Worm (Caenorhabditis elegans) whole organism, young adult: ENCODE data around the gene glb-4.
A peak's percentile ranks its signal among the peaks of the same experiment; 100 is the strongest.

Experiments
- B0019.2 ChIP-seq: fragments of 200-800 bp; sonication (Bioruptor generic); conservative IDR thresholded peaks from 2 replicates; pipeline ENCODE4 v1.3.6; 2022; ENCODE audit warnings: missing genetic modification reagents, missing genetic modification characterization, missing compliant biosample characterization
- C17E4.6 ChIP-seq: fragments of 200-800 bp; sonication (Bioruptor generic); IDR thresholded peaks from 2 replicates; pipeline ENCODE4 v1.3.6; 2022; ENCODE audit warnings: missing genetic modification reagents, missing genetic modification characterization, missing compliant biosample characterization
- D2030.7 ChIP-seq: fragments of 200-800 bp; sonication (Bioruptor generic); IDR thresholded peaks from 2 replicates; pipeline ENCODE4 v1.3.6; 2022; ENCODE audit warnings: missing genetic modification reagents, missing genetic modification characterization, missing compliant biosample characterization
- F10E7.11 ChIP-seq: sonication (generic microtip); optimal IDR thresholded peaks from 2 replicates; lab custom pipeline; 2017; ENCODE audit warnings: mild to moderate bottlenecking, missing genetic modification characterization, moderate library complexity, missing compliant biosample characterization
- F22D6.2 ChIP-seq: sonication (generic microtip); optimal IDR thresholded peaks from 2 replicates; lab custom pipeline; 2016; ENCODE audit warnings: mild to moderate bottlenecking, missing genetic modification characterization, missing compliant biosample characterization
- F55B11.4 ChIP-seq: sonication (generic microtip); optimal IDR thresholded peaks from 2 replicates; lab custom pipeline; 2016; ENCODE audit warnings: missing compliant biosample characterization, missing genetic modification characterization, borderline replicate concordance; ENCODE audit not compliant: insufficient read depth
- Y53G8AR.9 ChIP-seq: fragments of 200-800 bp; sonication (Bioruptor generic); conservative IDR thresholded peaks from 2 replicates; pipeline ENCODE4 v1.3.6; 2022; ENCODE audit warnings: missing genetic modification reagents, missing genetic modification characterization, missing compliant biosample characterization
- Y67H2A.10 ChIP-seq: fragments of 200-800 bp; sonication (Bioruptor generic); conservative IDR thresholded peaks from 2 replicates; pipeline ENCODE4 v1.3.6; 2022; ENCODE audit warnings: missing genetic modification reagents, missing genetic modification characterization, missing compliant biosample characterization
- ZK185.1 ChIP-seq: sonication (generic microtip); optimal IDR thresholded peaks from 2 replicates; lab custom pipeline; 2016; ENCODE audit warnings: mild to moderate bottlenecking, missing genetic modification characterization, missing compliant biosample characterization; ENCODE audit not compliant: poor library complexity, severe bottlenecking
- aptf-3 ChIP-seq: fragments of 200-800 bp; sonication (Bioruptor generic); IDR thresholded peaks from 2 replicates; pipeline ENCODE4 v1.3.6; 2022; ENCODE audit warnings: missing genetic modification characterization, missing compliant biosample characterization
- atf-7 ChIP-seq: sonication (generic microtip); optimal IDR thresholded peaks from 2 replicates; lab custom pipeline; 2017; ENCODE audit warnings: mild to moderate bottlenecking, missing genetic modification characterization, missing compliant biosample characterization
- athp-1 ChIP-seq: sonication (generic microtip); optimal IDR thresholded peaks from 2 replicates; lab custom pipeline; 2017; ENCODE audit warnings: mild to moderate bottlenecking, missing genetic modification characterization, missing compliant biosample characterization
- bed-2 ChIP-seq: fragments of 200-800 bp; sonication (Bioruptor generic); IDR thresholded peaks from 2 replicates; pipeline ENCODE4 v1.3.6; 2022; ENCODE audit warnings: missing genetic modification reagents, missing genetic modification characterization, missing compliant biosample characterization
- ceh-27 ChIP-seq: fragments of 200-800 bp; sonication (Bioruptor generic); optimal IDR thresholded peaks from 2 replicates; lab custom pipeline; 2018; ENCODE audit warnings: mild to moderate bottlenecking, missing genetic modification characterization, moderate library complexity, missing compliant biosample characterization
- ceh-58 ChIP-seq: fragments of 200-800 bp; sonication (Bioruptor generic); IDR thresholded peaks from 2 replicates; pipeline ENCODE4 v1.3.6; 2022; ENCODE audit warnings: missing genetic modification characterization, missing compliant biosample characterization
- ceh-79 ChIP-seq: sonication (generic microtip); optimal IDR thresholded peaks from 2 replicates; lab custom pipeline; 2017; ENCODE audit warnings: mild to moderate bottlenecking, missing genetic modification characterization, missing compliant biosample characterization
- ceh-91 ChIP-seq: fragments of 200-800 bp; sonication (Bioruptor generic); IDR thresholded peaks from 2 replicates; pipeline ENCODE4 v1.3.6; 2022; ENCODE audit warnings: missing genetic modification reagents, missing genetic modification characterization, missing compliant biosample characterization
- die-1 ChIP-seq: sonication (generic microtip); optimal IDR thresholded peaks from 2 replicates; lab custom pipeline; 2016; ENCODE audit warnings: missing genotype, mild to moderate bottlenecking, missing genetic modification characterization, missing compliant biosample characterization
- dox-1 ChIP-seq: fragments of 200-800 bp; sonication (Bioruptor generic); IDR thresholded peaks from 2 replicates; pipeline ENCODE4 v1.3.6; 2022; ENCODE audit warnings: missing genetic modification reagents, missing genetic modification characterization, missing compliant biosample characterization
- egl-18 ChIP-seq: fragments of 200-800 bp; sonication (Bioruptor generic); IDR thresholded peaks from 2 replicates; pipeline ENCODE4 v1.3.6; 2022; ENCODE audit warnings: missing genetic modification reagents, missing genetic modification characterization, missing compliant biosample characterization
- egl-44 ChIP-seq: fragments of 200-800 bp; sonication (Bioruptor generic); IDR thresholded peaks from 2 replicates; pipeline ENCODE4 v1.3.6; 2022; ENCODE audit warnings: missing genetic modification reagents, missing genetic modification characterization, missing compliant biosample characterization
- ets-4 ChIP-seq: fragments of 200-800 bp; sonication (Bioruptor generic); optimal IDR thresholded peaks from 2 replicates; lab custom pipeline; 2018; ENCODE audit warnings: mild to moderate bottlenecking, missing genetic modification characterization, missing compliant biosample characterization
- gei-17 ChIP-seq: fragments of 200-800 bp; sonication (Bioruptor generic); optimal IDR thresholded peaks from 2 replicates; lab custom pipeline; 2018; ENCODE audit warnings: mild to moderate bottlenecking, missing genetic modification characterization, missing compliant biosample characterization
- hrde-1 ChIP-seq: sonication (generic microtip); optimal IDR thresholded peaks from 2 replicates; lab custom pipeline; 2016; ENCODE audit warnings: missing genetic modification characterization, mild to moderate bottlenecking, missing compliant biosample characterization, moderate library complexity, missing genotype, missing genetic modification reagents, borderline replicate concordance
- let-526 ChIP-seq: fragments of 200-800 bp; sonication (Bioruptor generic); IDR thresholded peaks from 2 replicates; pipeline ENCODE4 v1.3.6; 2022; ENCODE audit warnings: missing genetic modification reagents, missing genetic modification characterization, missing compliant biosample characterization
- lin-26 ChIP-seq: fragments of 200-800 bp; sonication (Bioruptor generic); IDR thresholded peaks from 2 replicates; pipeline ENCODE4 v1.3.6; 2022; ENCODE audit warnings: missing genetic modification reagents, missing genetic modification characterization, missing compliant biosample characterization
- lir-1 ChIP-seq: fragments of 200-800 bp; sonication (Bioruptor generic); conservative IDR thresholded peaks from 2 replicates; pipeline ENCODE4 v1.3.6; 2022; ENCODE audit warnings: missing genetic modification reagents, missing genetic modification characterization, missing compliant biosample characterization
- madf-6 ChIP-seq: fragments of 200-800 bp; sonication (Bioruptor generic); IDR thresholded peaks from 2 replicates; pipeline ENCODE4 v1.3.6; 2022; ENCODE audit warnings: missing genetic modification reagents, missing genetic modification characterization, missing compliant biosample characterization
- madf-8 ChIP-seq: fragments of 200-800 bp; sonication (Bioruptor generic); conservative IDR thresholded peaks from 2 replicates; pipeline ENCODE4 v1.3.6; 2022; ENCODE audit warnings: missing genetic modification reagents, missing genetic modification characterization, missing compliant biosample characterization
- mcd-1 ChIP-seq: fragments of 200-800 bp; sonication (Bioruptor generic); IDR thresholded peaks from 2 replicates; pipeline ENCODE4 v1.3.6; 2022; ENCODE audit warnings: missing genetic modification reagents, missing genetic modification characterization, missing compliant biosample characterization
- nfya-2 ChIP-seq: fragments of 200-800 bp; sonication (Bioruptor generic); IDR thresholded peaks from 2 replicates; pipeline ENCODE4 v1.3.6; 2022; ENCODE audit warnings: missing genetic modification reagents, missing genetic modification characterization, missing compliant biosample characterization
- nhr-120 ChIP-seq: fragments of 200-800 bp; sonication (Bioruptor generic); IDR thresholded peaks from 2 replicates; pipeline ENCODE4 v1.3.6; 2022; ENCODE audit warnings: missing genetic modification characterization, missing compliant biosample characterization
- nhr-179 ChIP-seq: sonication (generic microtip); optimal IDR thresholded peaks from 2 replicates; lab custom pipeline; 2016; ENCODE audit warnings: mild to moderate bottlenecking, missing genetic modification characterization, missing compliant biosample characterization
- nhr-80 ChIP-seq: sonication (generic microtip); optimal IDR thresholded peaks from 2 replicates; lab custom pipeline; 2016; ENCODE audit warnings: missing genetic modification characterization, missing compliant biosample characterization
- nhr-90 ChIP-seq: sonication (generic microtip); optimal IDR thresholded peaks from 2 replicates; lab custom pipeline; 2016; ENCODE audit warnings: missing genotype, mild to moderate bottlenecking, missing genetic modification characterization, missing compliant biosample characterization
- pbrm-1 ChIP-seq: fragments of 200-800 bp; sonication (Bioruptor generic); IDR thresholded peaks from 2 replicates; pipeline ENCODE4 v1.3.6; 2022; ENCODE audit warnings: missing genetic modification reagents, missing genetic modification characterization, missing compliant biosample characterization
- rec-8 ChIP-seq, 2 experiments: sonication (generic microtip); optimal IDR thresholded peaks; 2 replicates each; lab custom pipeline; 2016; ENCODE audit warnings: mild to moderate bottlenecking in 2 of 2, missing genetic modification characterization in 2 of 2, missing genetic modification reagents in 2 of 2, missing genotype in 2 of 2, missing biosample characterization in 1 of 2, missing compliant biosample characterization in 1 of 2, moderate library complexity in 1 of 2
- repo-1 ChIP-seq: sonication (generic microtip); optimal IDR thresholded peaks from 2 replicates; lab custom pipeline; 2017; ENCODE audit warnings: mild to moderate bottlenecking, missing genetic modification characterization, missing compliant biosample characterization
- rpc-1 ChIP-seq, 2 experiments: fragments of 150-350 bp in 1 of 2; sonication (generic microtip) in 1 of 2; optimal IDR thresholded peaks; 2 replicates each; lab custom pipeline; 2014 to 2018; ENCODE audit warnings: missing biosample characterization in 1 of 2, missing genetic modification characterization in 1 of 2, missing genetic modification reagents in 1 of 2, missing genotype in 1 of 2
- sdz-38 ChIP-seq: sonication (generic microtip); optimal IDR thresholded peaks from 2 replicates; lab custom pipeline; 2016; ENCODE audit warnings: missing genotype, missing genetic modification characterization, missing compliant biosample characterization
- sea-2 ChIP-seq: fragments of 200-800 bp; sonication (Bioruptor generic); IDR thresholded peaks from 2 replicates; pipeline ENCODE4 v1.3.6; 2022; ENCODE audit warnings: missing genetic modification characterization, missing compliant biosample characterization
- snpc-1.1 ChIP-seq: sonication (generic microtip); optimal IDR thresholded peaks from 2 replicates; lab custom pipeline; 2017; ENCODE audit warnings: missing genetic modification characterization, mild to moderate bottlenecking, missing compliant biosample characterization, antibody characterized with exemption, moderate library complexity, missing genotype, missing genetic modification reagents; ENCODE audit not compliant: insufficient read depth
- snpc-4 ChIP-seq, 5 experiments: fragments of 150-350 bp in 1 of 5; sonication (generic microtip) in 4 of 5; optimal IDR thresholded peaks; 2 replicates each; lab custom pipeline; 2014 to 2018; ENCODE audit warnings: missing genetic modification characterization in 5 of 5, missing biosample characterization in 3 of 5, antibody characterized with exemption in 2 of 5, mild to moderate bottlenecking in 2 of 5, missing compliant biosample characterization in 2 of 5, missing genotype in 2 of 5, moderate library complexity in 2 of 5, missing genetic modification reagents in 1 of 5
- somi-1 ChIP-seq: fragments of 200-800 bp; sonication (Bioruptor generic); optimal IDR thresholded peaks from 2 replicates; lab custom pipeline; 2018; ENCODE audit warnings: mild to moderate bottlenecking, missing genetic modification characterization, missing compliant biosample characterization
- sptf-2 ChIP-seq: fragments of 200-800 bp; sonication (Bioruptor generic); optimal IDR thresholded peaks from 2 replicates; lab custom pipeline; 2018; ENCODE audit warnings: mild to moderate bottlenecking, missing genetic modification characterization, missing compliant biosample characterization
- unc-130 ChIP-seq: sonication (generic microtip); optimal IDR thresholded peaks from 2 replicates; lab custom pipeline; 2016; ENCODE audit warnings: missing genetic modification reagents, missing genetic modification characterization, missing compliant biosample characterization
- zfh-2 ChIP-seq: fragments of 200-800 bp; sonication (Bioruptor generic); conservative IDR thresholded peaks from 2 replicates; pipeline ENCODE4 v1.3.6; 2022; ENCODE audit warnings: missing genetic modification reagents, missing genetic modification characterization, missing compliant biosample characterization
- zim-3 ChIP-seq: sonication (generic microtip); optimal IDR thresholded peaks from 2 replicates; lab custom pipeline; 2017; ENCODE audit warnings: mild to moderate bottlenecking, missing genetic modification characterization, moderate library complexity, missing compliant biosample characterization

The glb-4 gene

ce11 chrII:11096233-11096632 is 14.8 kb downstream of the glb-4 start, which contains the start of gene nbs-1 (continued):
- TF ChIP-seq nhr-80 (tag; lab: Kevin White, UChicago) (no peak), snpc-1.1 (tag; lab: Kevin White, UChicago) (no peak), F55B11.4 (tag; lab: Kevin White, UChicago) (no peak), sdz-38 (tag; lab: Kevin White, UChicago) (no peak), nfya-2 (GFP tag; lab: Robert Waterston, UW) (no peak), athp-1 (tag; lab: Kevin White, UChicago) (peak; percentile 12), lin-26 (0 out of 2 replicates have a peak, but pooled peaks have one; percentile 57), ceh-58 (GFP tag; lab: Robert Waterston, UW) (no peak), ceh-27 (GFP tag; lab: Kevin White, UChicago) (no peak), unc-130 (GFP tag; lab: Kevin White, UChicago) (no peak), die-1 (tag; lab: Kevin White, UChicago) (no peak), bed-2 (GFP tag; lab: Robert Waterston, UW) (no peak), sptf-2 (GFP tag; lab: Kevin White, UChicago) (no peak), Y67H2A.10 (GFP tag; lab: Robert Waterston, UW) (no peak), atf-7 (tag; lab: Kevin White, UChicago) (no peak), nhr-179 (tag; lab: Kevin White, UChicago) (no peak), dox-1 (no peak), snpc-4 (GFP tag; optimal IDR thresholded peaks at IDR 0.05; lab: Kevin White, UChicago) (no peak), snpc-4 (tag; optimal IDR thresholded peaks at IDR 0.05; lab: Kevin White, UChicago) (no peak), D2030.7 (GFP tag; lab: Robert Waterston, UW) (no peak; the same call in 1 of the 2 replicates), ZK185.1 (no peak), lir-1 (GFP tag; lab: Robert Waterston, UW) (no peak), aptf-3 (GFP tag; lab: Robert Waterston, UW) (no peak), gei-17 (GFP tag; lab: Kevin White, UChicago) (no peak), Y53G8AR.9 (GFP tag; lab: Robert Waterston, UW) (peak; percentile 65; the same call in 1 of the 2 replicates), egl-18 (no peak), let-526 (GFP tag; lab: Robert Waterston, UW) (no peak), sea-2 (GFP tag; lab: Robert Waterston, UW) (no peak), mcd-1 (GFP tag; lab: Robert Waterston, UW) (no peak), pbrm-1 (no peak), zim-3 (tag; lab: Kevin White, UChicago) (no peak), hrde-1 (tag; lab: Kevin White, UChicago) (peak; percentile 51), rpc-1 (optimal IDR thresholded peaks at IDR 0.05; lab: Kevin White, UChicago) (no peak), rpc-1 (tag; optimal IDR thresholded peaks at IDR 0.05; lab: Kevin White, UChicago) (no peak), F22D6.2 (tag; lab: Kevin White, UChicago) (no peak), B0019.2 (GFP tag; lab: Robert Waterston, UW) (no peak), egl-44 (GFP tag; lab: Robert Waterston, UW) (no peak), nhr-120 (GFP tag; lab: Robert Waterston, UW) (no peak), rec-8 (tag; optimal IDR thresholded peaks at IDR 0.05; lab: Kevin White, UChicago) (no peak), F10E7.11 (tag; lab: Kevin White, UChicago) (no peak), somi-1 (no peak), C17E4.6 (GFP tag; lab: Robert Waterston, UW) (0 out of 2 replicates have a peak, but pooled peaks have one; percentile 34), ceh-91 (GFP tag; lab: Robert Waterston, UW) (no peak), nhr-90 (tag; lab: Kevin White, UChicago) (no peak), repo-1 (tag; lab: Kevin White, UChicago) (no peak), zfh-2 (GFP tag; lab: Robert Waterston, UW) (no peak), madf-6 (GFP tag; lab: Robert Waterston, UW) (peak; percentile 59), ceh-79 (no peak), madf-8 (no peak), ets-4 (GFP tag; lab: Kevin White, UChicago) (no peak)
